Fruit fly (Drosophila melanogaster) whole organism, embryonic: ENCODE measurements around the gene CG1896.

Experiments
- Atf-2 ChIP-seq: fragments of 200-800 bp; sonication (Bioruptor generic); optimal IDR thresholded peaks from 2 replicates; lab custom pipeline; 2016; ENCODE audit warnings: missing biosample characterization, missing genetic modification characterization
- Atf3 ChIP-seq: fragments of 200-800 bp; sonication (Bioruptor generic); optimal IDR thresholded peaks from 3 replicates; lab custom pipeline; 2016; ENCODE audit warnings: missing biosample characterization, missing genetic modification characterization
- CG10321 ChIP-seq: fragments of 200-800 bp; sonication (Bioruptor generic); IDR thresholded peaks from 2 replicates; pipeline ENCODE4 v1.3.6; 2022; ENCODE audit warnings: missing biosample characterization, missing genetic modification characterization
- CG11696 ChIP-seq: fragments of 200-800 bp; sonication (Bioruptor generic); IDR thresholded peaks from 2 replicates; pipeline ENCODE4 v1.3.6; 2022; ENCODE audit warnings: missing biosample characterization, missing genetic modification characterization
- CG12769 ChIP-seq: fragments of 200-800 bp; sonication (Bioruptor generic); optimal IDR thresholded peaks from 2 replicates; lab custom pipeline; 2019; ENCODE audit warnings: missing biosample characterization, mild to moderate bottlenecking, missing genetic modification characterization, moderate library complexity
- CG12942 ChIP-seq: fragments of 200-800 bp; sonication (Bioruptor generic); optimal IDR thresholded peaks from 3 replicates; lab custom pipeline; 2016; ENCODE audit warnings: missing biosample characterization, missing genetic modification characterization
- CG13424 ChIP-seq: fragments of 200-800 bp; sonication (Bioruptor generic); optimal IDR thresholded peaks from 2 replicates; lab custom pipeline; 2019; ENCODE audit warnings: missing biosample characterization, mild to moderate bottlenecking, missing genetic modification characterization, moderate library complexity
- CG13775 ChIP-seq: fragments of 200-800 bp; sonication (Bioruptor generic); optimal IDR thresholded peaks from 3 replicates; lab custom pipeline; 2017; ENCODE audit warnings: missing biosample characterization, mild to moderate bottlenecking, missing genetic modification characterization
- CG14014 ChIP-seq: fragments of 200-800 bp; sonication (Bioruptor generic); IDR thresholded peaks from 2 replicates; pipeline ENCODE4 v1.3.6; 2022; ENCODE audit warnings: missing biosample characterization, missing genetic modification characterization
- CG1603 ChIP-seq: fragments of 200-800 bp; sonication (Bioruptor generic); optimal IDR thresholded peaks from 2 replicates; lab custom pipeline; 2019; ENCODE audit warnings: missing biosample characterization, mild to moderate bottlenecking, missing genetic modification characterization, moderate library complexity
- CG1647 ChIP-seq: fragments of 200-800 bp; sonication (Bioruptor generic); optimal IDR thresholded peaks from 3 replicates; lab custom pipeline; 2016; ENCODE audit warnings: missing biosample characterization, missing genetic modification characterization
- CG16813 ChIP-seq: fragments of 200-800 bp; sonication (Bioruptor generic); IDR thresholded peaks from 3 replicates; pipeline ENCODE4 v1.3.6; 2022; ENCODE audit warnings: missing biosample characterization, missing genetic modification characterization; ENCODE audit not compliant: partially characterized antibody
- CG16863 ChIP-seq: fragments of 200-800 bp; sonication (Bioruptor generic); optimal IDR thresholded peaks from 3 replicates; lab custom pipeline; 2016; ENCODE audit warnings: missing biosample characterization, missing genetic modification characterization
- CG32767 ChIP-seq: fragments of 200-800 bp; sonication (Bioruptor generic); IDR thresholded peaks from 2 replicates; pipeline ENCODE4 v1.3.6; 2022; ENCODE audit warnings: missing biosample characterization, missing genetic modification characterization
- CG34224 ChIP-seq: fragments of 200-800 bp; sonication (Bioruptor generic); IDR thresholded peaks from 3 replicates; pipeline ENCODE4 v1.3.6; 2022; ENCODE audit warnings: missing biosample characterization, missing genetic modification characterization; ENCODE audit not compliant: partially characterized antibody
- CG34422 ChIP-seq: fragments of 200-800 bp; sonication (Bioruptor generic); IDR thresholded peaks from 3 replicates; pipeline ENCODE4 v1.3.6; 2022; ENCODE audit warnings: missing biosample characterization, missing genetic modification characterization
- CG5245 ChIP-seq: fragments of 200-800 bp; sonication (Bioruptor generic); optimal IDR thresholded peaks from 3 replicates; lab custom pipeline; 2016; ENCODE audit warnings: missing biosample characterization, missing genetic modification characterization
- CG6175 ChIP-seq: fragments of 200-800 bp; sonication (Bioruptor generic); IDR thresholded peaks from 3 replicates; pipeline ENCODE4 v1.3.6; 2022; ENCODE audit warnings: missing biosample characterization, missing genetic modification characterization
- CG9609 ChIP-seq: fragments of 200-800 bp; sonication (Bioruptor generic); optimal IDR thresholded peaks from 3 replicates; lab custom pipeline; 2016; ENCODE audit warnings: missing biosample characterization, missing genetic modification characterization
- D ChIP-seq, 2 experiments: fragments of 200-800 bp in 1 of 2; fragments of >200 bp in 1 of 2; sonication (Bioruptor generic) in 1 of 2; optimal IDR thresholded peaks; 2 replicates in 1 of 2; 3 replicates in 1 of 2; lab custom pipeline; 2017; ENCODE audit warnings: mild to moderate bottlenecking in 1 of 2, missing biosample characterization in 1 of 2, missing genetic modification characterization in 1 of 2, missing genetic modification reagents in 1 of 2
- Doc2 ChIP-seq: fragments of 200-800 bp; sonication (Bioruptor generic); IDR thresholded peaks from 2 replicates; pipeline ENCODE4 v1.3.6; 2022; ENCODE audit warnings: missing biosample characterization, missing genetic modification characterization
- Ets97D ChIP-seq: fragments of 200-800 bp; sonication (Bioruptor generic); optimal IDR thresholded peaks from 3 replicates; lab custom pipeline; 2016; ENCODE audit warnings: missing biosample characterization, missing genetic modification characterization
- Gug ChIP-seq: fragments of 200-800 bp; sonication (Bioruptor generic); IDR thresholded peaks from 4 replicates; pipeline ENCODE4 v1.3.6; 2022; ENCODE audit warnings: missing biosample characterization, missing genetic modification characterization
- Kr ChIP-seq: fragments of 200-800 bp; sonication (Bioruptor generic); optimal IDR thresholded peaks from 2 replicates; lab custom pipeline; 2017; ENCODE audit warnings: missing biosample characterization, mild to moderate bottlenecking, missing genetic modification characterization
- Mrtf ChIP-seq: fragments of 200-800 bp; sonication (Bioruptor generic); IDR thresholded peaks from 3 replicates; pipeline ENCODE4 v1.3.6; 2022; ENCODE audit warnings: missing biosample characterization, missing genetic modification characterization
- NFAT ChIP-seq: fragments of 200-800 bp; sonication (Bioruptor generic); IDR thresholded peaks from 2 replicates; pipeline ENCODE4 v1.3.6; 2022; ENCODE audit warnings: missing biosample characterization, missing genetic modification characterization
- Nf-YA ChIP-seq: fragments of 200-800 bp; sonication (Bioruptor generic); IDR thresholded peaks from 2 replicates; pipeline ENCODE4 v1.3.6; 2022; ENCODE audit warnings: missing biosample characterization, missing genetic modification characterization
- ash1 ChIP-seq: fragments of 200-800 bp; sonication (Bioruptor generic); optimal IDR thresholded peaks from 2 replicates; lab custom pipeline; 2018; ENCODE audit warnings: missing biosample characterization, mild to moderate bottlenecking, missing genetic modification characterization
- chm ChIP-seq: fragments of 200-800 bp; sonication (Bioruptor generic); IDR thresholded peaks from 2 replicates; pipeline ENCODE4 v1.3.6; 2022; ENCODE audit warnings: missing biosample characterization, missing genetic modification characterization
- dmrt11E ChIP-seq: fragments of 200-800 bp; sonication (Bioruptor generic); optimal IDR thresholded peaks from 3 replicates; lab custom pipeline; 2018; ENCODE audit warnings: missing biosample characterization, mild to moderate bottlenecking, missing genetic modification characterization, moderate library complexity
- esg ChIP-seq: fragments of 200-800 bp; sonication (Bioruptor generic); conservative IDR thresholded peaks from 2 replicates; pipeline ENCODE4 v1.3.6; 2022; ENCODE audit warnings: missing biosample characterization, missing genetic modification characterization
- fd96Cb ChIP-seq: fragments of 200-800 bp; sonication (Bioruptor generic); optimal IDR thresholded peaks from 2 replicates; lab custom pipeline; 2018; ENCODE audit warnings: missing biosample characterization, mild to moderate bottlenecking, missing genetic modification characterization, moderate library complexity
- grau ChIP-seq: fragments of 200-800 bp; optimal IDR thresholded peaks from 3 replicates; lab custom pipeline; 2019; ENCODE audit warnings: missing biosample characterization, mild to moderate bottlenecking, missing genetic modification characterization, moderate library complexity
- hb ChIP-seq: fragments of 200-800 bp; sonication (Bioruptor generic); IDR thresholded peaks from 3 replicates; pipeline ENCODE4 v1.3.6; 2022; ENCODE audit warnings: missing biosample characterization, missing genetic modification characterization; ENCODE audit not compliant: partially characterized antibody
- hkb ChIP-seq, 2 experiments: fragments of 200-800 bp in 1 of 2; fragments of >200 bp in 1 of 2; sonication (Bioruptor generic) in 1 of 2; IDR thresholded peaks in 1 of 2; optimal IDR thresholded peaks in 1 of 2; 2 replicates each; pipeline versions ENCODE4 v1.3.6 to Lab custom; 2017 to 2022; ENCODE audit warnings: missing biosample characterization in 1 of 2, missing genetic modification characterization in 1 of 2
- jing ChIP-seq: fragments of 200-800 bp; sonication (Bioruptor generic); optimal IDR thresholded peaks from 2 replicates; lab custom pipeline; 2018; ENCODE audit warnings: missing biosample characterization, mild to moderate bottlenecking, missing genetic modification characterization
- mirr ChIP-seq: fragments of 200-800 bp; sonication (Bioruptor generic); optimal IDR thresholded peaks from 3 replicates; lab custom pipeline; 2018; ENCODE audit warnings: missing biosample characterization, mild to moderate bottlenecking, missing genetic modification characterization
- onecut ChIP-seq: fragments of 200-800 bp; sonication (Bioruptor generic); IDR thresholded peaks from 2 replicates; pipeline ENCODE4 v1.3.6; 2022; ENCODE audit warnings: missing biosample characterization, missing genetic modification characterization
- pho ChIP-seq: fragments of 200-800 bp; sonication (Bioruptor generic); optimal IDR thresholded peaks from 2 replicates; lab custom pipeline; 2016; ENCODE audit warnings: missing biosample characterization, missing genetic modification characterization
- ro ChIP-seq: fragments of 200-800 bp; sonication (Bioruptor generic); IDR thresholded peaks from 2 replicates; pipeline ENCODE4 v1.3.6; 2022; ENCODE audit warnings: missing biosample characterization, missing genetic modification characterization
- sd ChIP-seq: fragments of 200-800 bp; sonication (Bioruptor generic); optimal IDR thresholded peaks from 3 replicates; lab custom pipeline; 2018; ENCODE audit warnings: missing biosample characterization, mild to moderate bottlenecking, missing genetic modification characterization, moderate library complexity
- sqz ChIP-seq: fragments of 200-800 bp; sonication (Bioruptor generic); optimal IDR thresholded peaks from 3 replicates; lab custom pipeline; 2018; ENCODE audit warnings: missing biosample characterization, mild to moderate bottlenecking, missing genetic modification characterization
- stc ChIP-seq: fragments of 200-800 bp; sonication (Bioruptor generic); IDR thresholded peaks from 2 replicates; pipeline ENCODE4 v1.3.6; 2022; ENCODE audit warnings: missing biosample characterization, missing genetic modification characterization
- stwl ChIP-seq: fragments of 200-800 bp; sonication (Bioruptor generic); optimal IDR thresholded peaks from 3 replicates; lab custom pipeline; 2018; ENCODE audit warnings: missing biosample characterization, mild to moderate bottlenecking, missing genetic modification characterization, moderate library complexity
- unpg ChIP-seq: fragments of 200-800 bp; sonication (Bioruptor generic); optimal IDR thresholded peaks from 3 replicates; lab custom pipeline; 2018; ENCODE audit warnings: missing biosample characterization, mild to moderate bottlenecking, missing genetic modification characterization, moderate library complexity
- vnd ChIP-seq: fragments of 200-800 bp; sonication (Bioruptor generic); IDR thresholded peaks from 3 replicates; pipeline ENCODE4 v1.3.6; 2022; ENCODE audit warnings: missing biosample characterization, missing genetic modification characterization; ENCODE audit not compliant: partially characterized antibody
- zen ChIP-seq: fragments of 200-800 bp; sonication (Bioruptor generic); optimal IDR thresholded peaks from 3 replicates; lab custom pipeline; 2018; ENCODE audit warnings: missing biosample characterization, mild to moderate bottlenecking, missing genetic modification characterization, moderate library complexity
- zfh1 ChIP-seq: fragments of 200-800 bp; sonication (Bioruptor generic); IDR thresholded peaks from 3 replicates; pipeline ENCODE4 v1.3.6; 2022; ENCODE audit warnings: missing biosample characterization, missing genetic modification characterization
- zfh2 ChIP-seq: fragments of 200-800 bp; sonication (Bioruptor generic); optimal IDR thresholded peaks from 2 replicates; lab custom pipeline; 2016; ENCODE audit warnings: missing biosample characterization, missing genetic modification characterization

Gene CG1896

dm6 chr3R:31793664-31794417, 49.8 kb downstream of the CG1896 start, which contains the start of the genes Mccc1 and Acf (continued):
- TF ChIP-seq hb = no peak
- peak; percentile 41; the same call in 1 of the 3 replicates for TF ChIP-seq CG16813 (GFP tag; lab: Robert Waterston, UW)
- TF ChIP-seq CG13424 = no peak
- peak; percentile 51 for TF ChIP-seq vnd (GFP tag; lab: Robert Waterston, UW)
- peak; percentile 19 for TF ChIP-seq CG9609 (GFP tag; lab: Kevin White, UChicago)
- TF ChIP-seq zfh1 (GFP tag; lab: Robert Waterston, UW) = peak; percentile 33; the same call in 1 of the 3 replicates
- TF ChIP-seq jing (GFP tag; lab: Kevin White, UChicago) = no peak
- no peak; the same call in 1 of the 2 replicates for TF ChIP-seq esg (GFP tag; lab: Robert Waterston, UW)
- no peak for TF ChIP-seq CG32767 (GFP tag; lab: Robert Waterston, UW)
- TF ChIP-seq Atf-2 (GFP tag; lab: Kevin White, UChicago) = no peak
- no peak for TF ChIP-seq unpg (GFP tag; lab: Kevin White, UChicago)
- TF ChIP-seq Kr = no peak
- 0 out of 2 replicates have a peak, but pooled peaks have one; percentile 15 for TF ChIP-seq CG14014 (GFP tag; lab: Robert Waterston, UW)
- peak; percentile 27 for TF ChIP-seq CG13775 (GFP tag; lab: Kevin White, UChicago)
- TF ChIP-seq chm (GFP tag; lab: Robert Waterston, UW) = no peak
- no peak for TF ChIP-seq CG12769 (tag; lab: Kevin White, UChicago)
- TF ChIP-seq Atf3 (GFP tag; lab: Kevin White, UChicago) = no peak
- TF ChIP-seq CG11696 = no peak
- TF ChIP-seq sqz (GFP tag; lab: Kevin White, UChicago) = no peak
- no peak for TF ChIP-seq ro (GFP tag; lab: Robert Waterston, UW)
- TF ChIP-seq Gug (GFP tag; lab: Robert Waterston, UW) = 0 out of 4 replicates have a peak, but pooled peaks have one; percentile 6
- TF ChIP-seq CG34224 (GFP tag; lab: Robert Waterston, UW) = peak; percentile 60; the same call in 1 of the 3 replicates
- TF ChIP-seq hkb (optimal IDR thresholded peaks at IDR 0.05; lab: Kevin White, UChicago) = peak; percentile 13
- TF ChIP-seq hkb (GFP tag; IDR thresholded peaks at IDR 0.05; lab: Robert Waterston, UW) = peak; percentile 45; the same call in 1 of the 2 replicates
- TF ChIP-seq NFAT (GFP tag; lab: Robert Waterston, UW) = no peak
- TF ChIP-seq CG1647 (GFP tag; lab: Kevin White, UChicago) = no peak
- no peak for TF ChIP-seq CG10321 (GFP tag; lab: Robert Waterston, UW)
- no peak for TF ChIP-seq D (optimal IDR thresholded peaks at IDR 0.05; lab: Kevin White, UChicago)
- TF ChIP-seq D (GFP tag; optimal IDR thresholded peaks at IDR 0.05; lab: Kevin White, UChicago) = no peak
- no peak for TF ChIP-seq Mrtf (GFP tag; lab: Robert Waterston, UW)
- TF ChIP-seq CG12942 = peak; percentile 0
- no peak for TF ChIP-seq grau
- no peak for TF ChIP-seq CG5245 (GFP tag; lab: Kevin White, UChicago)
- no peak for TF ChIP-seq ash1 (GFP tag; lab: Kevin White, UChicago)
- TF ChIP-seq onecut (GFP tag; lab: Robert Waterston, UW) = no peak
- TF ChIP-seq mirr (GFP tag; lab: Kevin White, UChicago) = no peak
- TF ChIP-seq Nf-YA = no peak
- no peak for TF ChIP-seq Doc2 (GFP tag; lab: Robert Waterston, UW)
- TF ChIP-seq dmrt11E (tag; lab: Kevin White, UChicago) = no peak
- TF ChIP-seq Ets97D = peak; percentile 54
- TF ChIP-seq zfh2 (GFP tag; lab: Kevin White, UChicago) = peak; percentile 61
- no peak for TF ChIP-seq stc (GFP tag; lab: Robert Waterston, UW)
- TF ChIP-seq CG34422 (GFP tag; lab: Robert Waterston, UW) = no peak
- no peak for TF ChIP-seq pho (GFP tag; lab: Kevin White, UChicago)
- TF ChIP-seq zen (tag; lab: Kevin White, UChicago) = peak; percentile 47
- no peak for TF ChIP-seq sd (tag; lab: Kevin White, UChicago)
- TF ChIP-seq fd96Cb (tag; lab: Kevin White, UChicago) = no peak
- peak; percentile 52 for TF ChIP-seq CG1603 (tag; lab: Kevin White, UChicago)
- peak; percentile 86 for TF ChIP-seq stwl (tag; lab: Kevin White, UChicago)
- no peak for TF ChIP-seq CG6175 (GFP tag; lab: Robert Waterston, UW)
- peak; percentile 29 for TF ChIP-seq CG16863
